Fruit fly (Drosophila melanogaster) whole organism, prepupa: ENCODE data around the gene Dhc62B.

ENCODE experiments used
- Blimp-1 ChIP-seq: fragments of 200-800 bp; sonication (Bioruptor generic); optimal IDR thresholded peaks from 3 replicates; lab custom pipeline; 2017; ENCODE audit warnings: missing biosample characterization, missing genetic modification characterization, mild to moderate bottlenecking, moderate library complexity, missing genetic modification reagents
- CG11294 ChIP-seq: fragments of 200-800 bp; sonication (Bioruptor generic); IDR thresholded peaks from 2 replicates; pipeline ENCODE4 v1.3.6; 2022; ENCODE audit warnings: missing biosample characterization, missing genetic modification characterization
- CG11762 ChIP-seq: fragments of 200-800 bp; sonication (Bioruptor generic); optimal IDR thresholded peaks from 3 replicates; lab custom pipeline; 2016; ENCODE audit warnings: missing biosample characterization, missing genetic modification characterization; ENCODE audit not compliant: insufficient read depth
- CG1621 ChIP-seq: fragments of 200-800 bp; sonication (Bioruptor generic); optimal IDR thresholded peaks from 3 replicates; lab custom pipeline; 2018; ENCODE audit warnings: missing biosample characterization, mild to moderate bottlenecking, missing genetic modification characterization
- CG34406 ChIP-seq: fragments of 200-800 bp; sonication (Bioruptor generic); optimal IDR thresholded peaks from 3 replicates; lab custom pipeline; 2016; ENCODE audit warnings: missing biosample characterization, missing genetic modification characterization
- CG4318 ChIP-seq: fragments of 200-800 bp; sonication (Bioruptor generic); optimal IDR thresholded peaks from 3 replicates; lab custom pipeline; 2017; ENCODE audit warnings: missing biosample characterization, mild to moderate bottlenecking, missing genetic modification characterization
- CG6163 ChIP-seq: fragments of 200-800 bp; sonication (Bioruptor generic); IDR thresholded peaks from 3 replicates; pipeline ENCODE4 v1.3.6; 2022; ENCODE audit warnings: missing biosample characterization, missing genetic modification characterization
- CG6276 ChIP-seq: fragments of 200-800 bp; sonication (Bioruptor generic); optimal IDR thresholded peaks from 2 replicates; lab custom pipeline; 2017; ENCODE audit warnings: missing biosample characterization, mild to moderate bottlenecking, missing genetic modification characterization
- CG6792 ChIP-seq: fragments of 200-800 bp; sonication (Bioruptor generic); optimal IDR thresholded peaks from 3 replicates; lab custom pipeline; 2016; ENCODE audit warnings: missing biosample characterization, missing genetic modification characterization
- CG6854 ChIP-seq: fragments of 200-800 bp; sonication (Bioruptor generic); optimal IDR thresholded peaks from 2 replicates; lab custom pipeline; 2017; ENCODE audit warnings: missing biosample characterization, mild to moderate bottlenecking, missing genetic modification characterization
- CG8119 ChIP-seq: fragments of 200-800 bp; sonication (Bioruptor generic); IDR thresholded peaks from 3 replicates; pipeline ENCODE4 v1.3.6; 2022; ENCODE audit warnings: missing biosample characterization, missing genetic modification characterization
- CG8319 ChIP-seq: fragments of 200-800 bp; sonication (Bioruptor generic); optimal IDR thresholded peaks from 3 replicates; lab custom pipeline; 2016; ENCODE audit warnings: missing biosample characterization, missing genetic modification characterization
- Eip75B ChIP-seq: fragments of 200-800 bp; sonication (Bioruptor generic); optimal IDR thresholded peaks from 3 replicates; lab custom pipeline; 2016; ENCODE audit warnings: missing biosample characterization, missing genetic modification characterization
- Eip78C ChIP-seq: fragments of 200-800 bp; sonication (Bioruptor generic); peaks from one replicate; lab custom pipeline; 2016; ENCODE audit warnings: missing biosample characterization, missing genetic modification characterization
- Ets21C ChIP-seq: fragments of 200-800 bp; sonication (Bioruptor generic); optimal IDR thresholded peaks from 3 replicates; lab custom pipeline; 2016; ENCODE audit warnings: missing biosample characterization, missing genetic modification characterization
- Ets96B ChIP-seq: fragments of 200-800 bp; optimal IDR thresholded peaks from 2 replicates; lab custom pipeline; 2019; ENCODE audit warnings: missing biosample characterization, mild to moderate bottlenecking, missing genetic modification characterization, moderate library complexity
- Hr39 ChIP-seq: fragments of 200-800 bp; sonication (Bioruptor generic); optimal IDR thresholded peaks from 2 replicates; lab custom pipeline; 2016; ENCODE audit warnings: missing biosample characterization, missing genetic modification characterization
- Hr4 ChIP-seq: fragments of 200-800 bp; sonication (Bioruptor generic); optimal IDR thresholded peaks from 3 replicates; lab custom pipeline; 2016; ENCODE audit warnings: missing biosample characterization, missing genetic modification characterization
- Met ChIP-seq: fragments of 200-800 bp; sonication (Bioruptor generic); optimal IDR thresholded peaks from 3 replicates; lab custom pipeline; 2016; ENCODE audit warnings: missing biosample characterization, missing genetic modification characterization
- Smox ChIP-seq: fragments of 200-800 bp; sonication (Bioruptor generic); optimal IDR thresholded peaks from 3 replicates; lab custom pipeline; 2016; ENCODE audit warnings: missing biosample characterization, missing genetic modification characterization
- Sox14 ChIP-seq: fragments of 200-800 bp; sonication (Bioruptor generic); optimal IDR thresholded peaks from 3 replicates; lab custom pipeline; 2016; ENCODE audit warnings: missing biosample characterization, missing genetic modification characterization
- Sox15 ChIP-seq: fragments of 200-800 bp; sonication (Bioruptor generic); optimal IDR thresholded peaks from 3 replicates; lab custom pipeline; 2016; ENCODE audit warnings: missing biosample characterization, missing genetic modification characterization
- achi ChIP-seq: fragments of 200-800 bp; sonication (Bioruptor generic); optimal IDR thresholded peaks from 3 replicates; lab custom pipeline; 2016; ENCODE audit warnings: missing biosample characterization, missing genetic modification characterization
- acj6 ChIP-seq: fragments of 200-800 bp; sonication (Bioruptor generic); optimal IDR thresholded peaks from 3 replicates; lab custom pipeline; 2016; ENCODE audit warnings: missing biosample characterization, missing genetic modification characterization
- dac ChIP-seq: fragments of 200-800 bp; sonication (Bioruptor generic); optimal IDR thresholded peaks from 2 replicates; lab custom pipeline; 2017; ENCODE audit warnings: missing biosample characterization, mild to moderate bottlenecking, missing genetic modification characterization
- dsx ChIP-seq: fragments of 200-800 bp; optimal IDR thresholded peaks from 3 replicates; lab custom pipeline; 2019; ENCODE audit warnings: missing biosample characterization, mild to moderate bottlenecking, missing genetic modification characterization, moderate library complexity; ENCODE audit not compliant: poor library complexity, severe bottlenecking
- eg ChIP-seq: fragments of 200-800 bp; sonication (Bioruptor generic); IDR thresholded peaks from 3 replicates; pipeline ENCODE4 v1.3.6; 2022; ENCODE audit warnings: missing biosample characterization, missing genetic modification characterization
- esn ChIP-seq: fragments of 200-800 bp; sonication (Bioruptor generic); optimal IDR thresholded peaks from 2 replicates; lab custom pipeline; 2016; ENCODE audit warnings: missing biosample characterization, mild to moderate bottlenecking, missing genetic modification characterization, moderate library complexity
- fd59A ChIP-seq: fragments of 200-800 bp; sonication (Bioruptor generic); optimal IDR thresholded peaks from 2 replicates; lab custom pipeline; 2017; ENCODE audit warnings: missing biosample characterization, mild to moderate bottlenecking, missing genetic modification characterization, missing genetic modification reagents
- fkh ChIP-seq: fragments of 200-800 bp; sonication (Bioruptor generic); optimal IDR thresholded peaks from 3 replicates; lab custom pipeline; 2017; ENCODE audit warnings: missing biosample characterization, mild to moderate bottlenecking, missing genetic modification characterization, moderate library complexity
- lz ChIP-seq: fragments of 200-800 bp; sonication (Bioruptor generic); optimal IDR thresholded peaks from 3 replicates; lab custom pipeline; 2016; ENCODE audit warnings: missing biosample characterization, missing genetic modification characterization
- salr ChIP-seq, 2 experiments: fragments of 200-800 bp; sonication (Bioruptor generic); optimal IDR thresholded peaks; 3 replicates each; lab custom pipeline; 2016 to 2018; ENCODE audit warnings: missing biosample characterization in 2 of 2, missing genetic modification characterization in 2 of 2, mild to moderate bottlenecking in 1 of 2
- spab ChIP-seq: fragments of 200-800 bp; sonication (Bioruptor generic); optimal IDR thresholded peaks from 2 replicates; lab custom pipeline; 2017; ENCODE audit warnings: missing biosample characterization, mild to moderate bottlenecking, missing genetic modification characterization, missing genetic modification reagents
- ss ChIP-seq, 2 experiments: fragments of 200-800 bp; sonication (Bioruptor generic); optimal IDR thresholded peaks; 2 replicates in 1 of 2; 3 replicates in 1 of 2; lab custom pipeline; 2017 to 2018; ENCODE audit warnings: mild to moderate bottlenecking in 2 of 2, missing biosample characterization in 2 of 2, missing genetic modification characterization in 2 of 2, moderate library complexity in 1 of 2
- svp ChIP-seq: fragments of 200-800 bp; sonication (Bioruptor generic); peaks from one replicate; lab custom pipeline; 2016; ENCODE audit warnings: missing biosample characterization, missing genetic modification characterization
- topi ChIP-seq: fragments of 200-800 bp; sonication (Bioruptor generic); optimal IDR thresholded peaks from 3 replicates; lab custom pipeline; 2016; ENCODE audit warnings: missing biosample characterization, missing genetic modification characterization
- vri ChIP-seq: fragments of 200-800 bp; sonication (Bioruptor generic); optimal IDR thresholded peaks from 3 replicates; lab custom pipeline; 2016; ENCODE audit warnings: missing biosample characterization, mild to moderate bottlenecking, missing genetic modification characterization

Gene Dhc62B

dm6 chr3L:1771658-1772057, at the start of gene Dhc62B:
Gene Dhc62B (minus strand): TSS chr3L:1771758.
- TF ChIP-seq vri (no peak), lz (GFP tag; lab: Kevin White, UChicago) (no peak), svp (GFP tag; lab: Kevin White, UChicago) (peak; percentile 9), CG11294 (GFP tag; lab: Robert Waterston, UW) (no peak)

- TF ChIP-seq eg (0 out of 3 replicates have a peak, but pooled peaks have one; percentile 21), Ets21C (GFP tag; lab: Kevin White, UChicago) (no peak), Ets96B (tag; lab: Kevin White, UChicago) (no peak), Sox14 (no peak), fd59A (GFP tag; lab: Kevin White, UChicago) (no peak), Sox15 (GFP tag; lab: Kevin White, UChicago) (no peak), Met (no peak), CG1621 (tag; lab: Kevin White, UChicago) (peak; percentile 87), CG6854 (GFP tag; lab: Kevin White, UChicago) (no peak), dac (no peak), Hr4 (GFP tag; lab: Kevin White, UChicago) (no peak), dsx (GFP tag; lab: Kevin White, UChicago) (peak; percentile 9), ss (GFP tag; optimal IDR thresholded peaks at IDR 0.05; lab: Kevin White, UChicago) (peak; percentile 26 to 54)
Measured at dm6 chr3L:1821140-1821539, 49.6 kb upstream of the Dhc62B start.

- peak; percentile 1 for TF ChIP-seq CG1621 (tag; lab: Kevin White, UChicago)
- no peak for TF ChIP-seq ss (GFP tag; optimal IDR thresholded peaks at IDR 0.05; lab: Kevin White, UChicago)
- TF ChIP-seq dsx (GFP tag; lab: Kevin White, UChicago), result peak; percentile 59
- TF ChIP-seq svp (GFP tag; lab: Kevin White, UChicago), result peak; percentile 11
Measured at dm6 chr3L:1818834-1819233, 47.3 kb upstream of the Dhc62B start.

dm6 chr3L:1817405-1817804, 45.8 kb upstream of the Dhc62B start:
- TF ChIP-seq Hr4 (GFP tag; lab: Kevin White, UChicago) (no peak), CG11294 (GFP tag; lab: Robert Waterston, UW) (no peak), CG11762 (GFP tag; lab: Kevin White, UChicago) (no peak), CG6792 (no peak), CG6276 (GFP tag; lab: Kevin White, UChicago) (no peak), CG34406 (GFP tag; lab: Kevin White, UChicago) (no peak), achi (no peak), Smox (GFP tag; lab: Kevin White, UChicago) (no peak), salr (GFP tag; optimal IDR thresholded peaks at IDR 0.05; lab: Kevin White, UChicago) (no peak), topi (GFP tag; lab: Kevin White, UChicago) (no peak), Eip78C (GFP tag; lab: Kevin White, UChicago) (no peak), vri (no peak), Eip75B (GFP tag; lab: Kevin White, UChicago) (no peak), eg (no peak), CG4318 (GFP tag; lab: Kevin White, UChicago) (no peak), CG6163 (GFP tag; lab: Robert Waterston, UW) (no peak), Hr39 (no peak), acj6 (no peak), esn (GFP tag; lab: Kevin White, UChicago) (no peak), ss (GFP tag; optimal IDR thresholded peaks at IDR 0.05; lab: Kevin White, UChicago) (no peak)
- TF ChIP-seq, all 60 proteins: peak for 0

dm6 chr3L:1816614-1817013, 45.1 kb upstream of the Dhc62B start:
- TF ChIP-seq CG8319 (GFP tag; lab: Kevin White, UChicago) (no peak), fkh (no peak), CG8119 (GFP tag; lab: Robert Waterston, UW) (no peak), ss (GFP tag; optimal IDR thresholded peaks at IDR 0.05; lab: Kevin White, UChicago) (no peak), spab (no peak), Blimp-1 (GFP tag; lab: Kevin White, UChicago) (no peak), salr (GFP tag; optimal IDR thresholded peaks at IDR 0.05; lab: Kevin White, UChicago) (no peak), CG34406 (GFP tag; lab: Kevin White, UChicago) (no peak)
